Worm (Caenorhabditis elegans): ENCODE results near the gene T10F2.2.

DNA sequence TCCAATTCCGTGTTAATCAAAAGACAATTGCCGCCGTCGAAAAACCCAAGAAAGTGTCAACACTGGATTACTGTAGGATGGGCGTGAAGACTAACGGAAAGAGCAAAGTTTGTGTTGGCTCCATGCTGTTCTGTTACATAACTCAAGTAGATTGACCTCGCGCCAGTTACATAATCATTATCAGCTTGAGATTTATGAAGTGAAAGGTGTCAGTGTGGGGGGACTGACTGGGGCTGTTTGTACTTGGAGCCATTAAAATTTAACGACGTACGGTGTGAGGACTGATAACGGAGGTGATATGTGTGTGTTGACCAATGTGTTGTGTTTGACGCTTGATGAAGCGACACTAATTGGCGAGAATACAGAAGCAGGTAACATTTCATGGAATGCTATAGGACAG, 18.4 kb downstream of the T10F2.2 start:
- TF ChIP-seq ces-1 (GFP tag; optimal IDR thresholded peaks at IDR 0.05): no peak
- no peak for TF ChIP-seq snpc-4 (tag; optimal IDR thresholded peaks at IDR 0.05)
- TF ChIP-seq nhr-76 (tag; optimal IDR thresholded peaks at IDR 0.05): no peak
- TF ChIP-seq ceh-83 (GFP tag; optimal IDR thresholded peaks at IDR 0.05): no peak
- TF ChIP-seq nhr-12 (tag; optimal IDR thresholded peaks at IDR 0.05): no peak
- no peak for TF ChIP-seq nhr-237 (tag; optimal IDR thresholded peaks at IDR 0.05)

Measured in whole organism, mixed stage, embryonic.